Fruit fly (Drosophila melanogaster): ENCODE results near the gene CG45116.
A peak's percentile ranks its signal among the peaks of the same experiment; 100 is the strongest.

The CG45116 gene

DNA sequence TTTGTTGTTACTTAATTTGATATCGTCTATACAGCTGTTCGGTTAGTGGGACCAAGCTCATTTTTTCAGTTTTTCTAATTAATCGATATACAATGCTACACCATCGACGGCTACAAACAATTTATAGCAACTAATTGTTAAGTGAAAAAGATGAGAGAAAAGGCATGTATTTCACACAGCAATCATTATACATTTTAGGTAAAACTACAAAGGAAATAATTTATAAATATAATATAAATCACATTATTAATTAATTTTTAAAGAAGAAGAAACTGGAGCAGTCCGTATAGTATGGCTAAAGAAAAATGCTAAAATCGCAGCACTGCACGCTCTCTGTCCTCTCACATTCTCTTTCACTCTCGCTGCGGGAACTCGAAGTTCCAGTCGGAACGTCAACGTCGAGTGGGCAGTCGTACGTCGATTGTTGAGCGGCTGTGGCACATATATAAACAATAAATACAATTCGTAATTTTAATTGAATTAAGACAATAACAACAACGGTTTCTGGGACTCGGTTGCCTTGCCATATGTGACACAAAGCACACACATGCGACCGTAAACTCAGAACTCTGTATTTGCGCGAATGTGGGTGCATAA is 28.6 kb downstream of the CG45116 start, which contains the start of the genes CG14450 and CG11367 (continued):
- TF ChIP-seq CG8359 (GFP tag; optimal IDR thresholded peaks at IDR 0.05; ENCODE audit: borderline replicate concordance) = no peak
- TF ChIP-seq jigr1 (GFP tag; IDR thresholded peaks at IDR 0.05) = no peak; the same call in 2 of the 3 replicates
- peak; percentile 71 for TF ChIP-seq gfzf (GFP tag; optimal IDR thresholded peaks at IDR 0.05)
- no peak for TF ChIP-seq en (GFP tag; optimal IDR thresholded peaks at IDR 0.05)
- no peak for TF ChIP-seq E2f2 (GFP tag; IDR thresholded peaks at IDR 0.05)
- TF ChIP-seq HLH4C (GFP tag; IDR thresholded peaks at IDR 0.05; ENCODE audit: partially characterized antibody) = peak; percentile 62
- no peak for TF ChIP-seq tio (GFP tag; optimal IDR thresholded peaks at IDR 0.05)
- no peak for TF ChIP-seq bowl (GFP tag; IDR thresholded peaks at IDR 0.05)
- TF ChIP-seq p53 (GFP tag; optimal IDR thresholded peaks at IDR 0.05) = no peak
- TF ChIP-seq CG18011 (GFP tag; optimal IDR thresholded peaks at IDR 0.05) = no peak
- TF ChIP-seq Hand (GFP tag; optimal IDR thresholded peaks at IDR 0.05) = no peak
- TF ChIP-seq dati (GFP tag; IDR thresholded peaks at IDR 0.05) = no peak
- no peak for TF ChIP-seq maf-S (GFP tag; optimal IDR thresholded peaks at IDR 0.05)
- TF ChIP-seq CG2875 (GFP tag; optimal IDR thresholded peaks at IDR 0.05) = peak; percentile 22
- TF ChIP-seq CG11093 (GFP tag; IDR thresholded peaks at IDR 0.05) = no peak
- TF ChIP-seq CG8478 (optimal IDR thresholded peaks at IDR 0.05) = no peak
- TF ChIP-seq Bdp1 (GFP tag; optimal IDR thresholded peaks at IDR 0.05) = no peak
- no peak for TF ChIP-seq Dbx (GFP tag; IDR thresholded peaks at IDR 0.05)
- TF ChIP-seq CG16863 (GFP tag; optimal IDR thresholded peaks at IDR 0.05) = no peak
- TF ChIP-seq CG9215 (GFP tag; IDR thresholded peaks at IDR 0.05) = no peak
- TF ChIP-seq Pdp1 (GFP tag; optimal IDR thresholded peaks at IDR 0.05) = peak in 1 of 2 experiments; percentile 48
- TF ChIP-seq kni (GFP tag; optimal IDR thresholded peaks at IDR 0.05) = peak; percentile 94
- TF ChIP-seq NfI (GFP tag; optimal IDR thresholded peaks at IDR 0.05) = peak; percentile 5
- no peak for TF ChIP-seq dimm (GFP tag; IDR thresholded peaks at IDR 0.05)
- TF ChIP-seq Dll (GFP tag; IDR thresholded peaks at IDR 0.05; ENCODE audit: partially characterized antibody) = peak; percentile 88
- TF ChIP-seq CG4707 (GFP tag; optimal IDR thresholded peaks at IDR 0.05) = no peak
- TF ChIP-seq CG8388 (GFP tag; optimal IDR thresholded peaks at IDR 0.05) = no peak
- no peak for TF ChIP-seq cwo (GFP tag; optimal IDR thresholded peaks at IDR 0.05)
- TF ChIP-seq CG2678 (tag; optimal IDR thresholded peaks at IDR 0.05) = peak; percentile 6
- no peak for TF ChIP-seq CG42726 (GFP tag; IDR thresholded peaks at IDR 0.05; ENCODE audit: partially characterized antibody)
- TF ChIP-seq CG14965 (GFP tag; optimal IDR thresholded peaks at IDR 0.05; ENCODE audit: borderline replicate concordance) = no peak
- TF ChIP-seq CG12744 (GFP tag; optimal IDR thresholded peaks at IDR 0.05) = no peak
- no peak for TF ChIP-seq D (optimal IDR thresholded peaks at IDR 0.05)
- TF ChIP-seq D (GFP tag; optimal IDR thresholded peaks at IDR 0.05) = peak; percentile 21
- TF ChIP-seq CG8944 (GFP tag; optimal IDR thresholded peaks at IDR 0.05) = no peak
- TF ChIP-seq CG13775 (GFP tag; optimal IDR thresholded peaks at IDR 0.05) = peak; percentile 11
- TF ChIP-seq ac (GFP tag; optimal IDR thresholded peaks at IDR 0.05) = no peak
- peak; percentile 78 for TF ChIP-seq sna (GFP tag; IDR thresholded peaks at IDR 0.05; ENCODE audit: partially characterized antibody)
- TF ChIP-seq CG8281 (tag; optimal IDR thresholded peaks at IDR 0.05) = no peak
- no peak for TF ChIP-seq CG6654 (GFP tag; optimal IDR thresholded peaks at IDR 0.05)
- TF ChIP-seq da (GFP tag; optimal IDR thresholded peaks at IDR 0.05) = no peak
- no peak for TF ChIP-seq chm (GFP tag; IDR thresholded peaks at IDR 0.05)
- TF ChIP-seq crol (GFP tag; IDR thresholded peaks at IDR 0.05) = no peak
- TF ChIP-seq CG12155 (GFP tag; optimal IDR thresholded peaks at IDR 0.05) = peak; percentile 55
- no peak for TF ChIP-seq ap (GFP tag; IDR thresholded peaks at IDR 0.05)
- TF ChIP-seq mam (GFP tag; optimal IDR thresholded peaks at IDR 0.05) = no peak
- no peak for TF ChIP-seq Usf (GFP tag; optimal IDR thresholded peaks at IDR 0.05)
- TF ChIP-seq CG13424 (tag; optimal IDR thresholded peaks at IDR 0.05) = peak; percentile 49
- TF ChIP-seq MESR4 (GFP tag; optimal IDR thresholded peaks at IDR 0.05) = peak; percentile 13
- TF ChIP-seq CG1529 (GFP tag; optimal IDR thresholded peaks at IDR 0.05) = peak; percentile 60
